Fruit fly (Drosophila melanogaster): ENCODE results near the gene CG31036.
A peak's percentile ranks its signal among the peaks of the same experiment; 100 is the strongest.

- TF ChIP-seq Oli (tag; optimal IDR thresholded peaks at IDR 0.05) (no peak), usp (GFP tag; optimal IDR thresholded peaks at IDR 0.05) (no peak), CG14050 (GFP tag; IDR thresholded peaks at IDR 0.05) (no peak), CG32767 (GFP tag; IDR thresholded peaks at IDR 0.05) (no peak), CG6765 (GFP tag; optimal IDR thresholded peaks at IDR 0.05) (no peak), amos (GFP tag; IDR thresholded peaks at IDR 0.05; ENCODE audit: partially characterized antibody) (no peak), CG42726 (GFP tag; IDR thresholded peaks at IDR 0.05; ENCODE audit: partially characterized antibody) (no peak), gt (GFP tag; IDR thresholded peaks at IDR 0.05) (no peak), Hr39 (optimal IDR thresholded peaks at IDR 0.05) (no peak), CG10565 (GFP tag; optimal IDR thresholded peaks at IDR 0.05) (no peak), gcm (GFP tag; optimal IDR thresholded peaks at IDR 0.05) (no peak), CG3726 (GFP tag; IDR thresholded peaks at IDR 0.05) (no peak), CG13296 (GFP tag; optimal IDR thresholded peaks at IDR 0.05) (peak; percentile 14), CG4424 (GFP tag; optimal IDR thresholded peaks at IDR 0.05) (no peak)
Observed at dm6 chr3R:29866706-29867105, 41.2 kb upstream of the CG31036 start.
